Worm (Caenorhabditis elegans) whole organism, young adult: Measurements from ENCODE around the gene chil-11.

ENCODE experiments used
- B0019.2 ChIP-seq: fragments of 200-800 bp; sonication (Bioruptor generic); conservative IDR thresholded peaks from 2 replicates; pipeline ENCODE4 v1.3.6; 2022; ENCODE audit warnings: missing genetic modification reagents, missing genetic modification characterization, missing compliant biosample characterization
- D2030.7 ChIP-seq: fragments of 200-800 bp; sonication (Bioruptor generic); IDR thresholded peaks from 2 replicates; pipeline ENCODE4 v1.3.6; 2022; ENCODE audit warnings: missing genetic modification reagents, missing genetic modification characterization, missing compliant biosample characterization
- F22D6.2 ChIP-seq: sonication (generic microtip); optimal IDR thresholded peaks from 2 replicates; lab custom pipeline; 2016; ENCODE audit warnings: mild to moderate bottlenecking, missing genetic modification characterization, missing compliant biosample characterization
- F23B12.7 ChIP-seq: sonication (generic microtip); optimal IDR thresholded peaks from 2 replicates; lab custom pipeline; 2017; ENCODE audit warnings: missing genetic modification characterization, mild to moderate bottlenecking, missing compliant biosample characterization, antibody characterized with exemption, moderate library complexity; ENCODE audit not compliant: insufficient read depth
- F37B4.10 ChIP-seq: fragments of 200-800 bp; sonication (Bioruptor generic); IDR thresholded peaks from 2 replicates; pipeline ENCODE4 v1.3.6; 2022; ENCODE audit warnings: missing genetic modification characterization, missing compliant biosample characterization
- F57A8.1 ChIP-seq: fragments of 200-800 bp; sonication (Bioruptor generic); optimal IDR thresholded peaks from 2 replicates; lab custom pipeline; 2018; ENCODE audit warnings: mild to moderate bottlenecking, missing genetic modification characterization, moderate library complexity, missing compliant biosample characterization
- K11D2.4 ChIP-seq: fragments of 200-800 bp; sonication (Bioruptor generic); IDR thresholded peaks from 2 replicates; pipeline ENCODE4 v1.3.6; 2022; ENCODE audit warnings: missing genetic modification reagents, missing genetic modification characterization, missing compliant biosample characterization
- Y53G8AR.9 ChIP-seq: fragments of 200-800 bp; sonication (Bioruptor generic); conservative IDR thresholded peaks from 2 replicates; pipeline ENCODE4 v1.3.6; 2022; ENCODE audit warnings: missing genetic modification reagents, missing genetic modification characterization, missing compliant biosample characterization
- Y56A3A.18 ChIP-seq: fragments of 200-800 bp; sonication (Bioruptor generic); IDR thresholded peaks from 2 replicates; pipeline ENCODE4 v1.3.6; 2022; ENCODE audit warnings: missing genetic modification reagents, missing genetic modification characterization, missing compliant biosample characterization
- Y95B8A.8 ChIP-seq: fragments of 200-800 bp; sonication (Bioruptor generic); IDR thresholded peaks from 2 replicates; pipeline ENCODE4 v1.3.6; 2022; ENCODE audit warnings: missing genetic modification reagents, missing genetic modification characterization, missing compliant biosample characterization
- ZK185.1 ChIP-seq: sonication (generic microtip); optimal IDR thresholded peaks from 2 replicates; lab custom pipeline; 2016; ENCODE audit warnings: mild to moderate bottlenecking, missing genetic modification characterization, missing compliant biosample characterization; ENCODE audit not compliant: poor library complexity, severe bottlenecking
- ama-1 ChIP-seq, 3 experiments: fragments of 150-350 bp in 1 of 3; sonication (generic microtip) in 2 of 3; optimal IDR thresholded peaks; 2 replicates each; lab custom pipeline; 2014 to 2018; ENCODE audit warnings: missing biosample characterization in 2 of 3, missing genetic modification characterization in 2 of 3, missing genetic modification reagents in 2 of 3
- athp-1 ChIP-seq: sonication (generic microtip); optimal IDR thresholded peaks from 2 replicates; lab custom pipeline; 2017; ENCODE audit warnings: mild to moderate bottlenecking, missing genetic modification characterization, missing compliant biosample characterization
- bed-2 ChIP-seq: fragments of 200-800 bp; sonication (Bioruptor generic); IDR thresholded peaks from 2 replicates; pipeline ENCODE4 v1.3.6; 2022; ENCODE audit warnings: missing genetic modification reagents, missing genetic modification characterization, missing compliant biosample characterization
- ccch-3 ChIP-seq: fragments of 200-800 bp; sonication (Bioruptor generic); optimal IDR thresholded peaks from 2 replicates; lab custom pipeline; 2018; ENCODE audit warnings: mild to moderate bottlenecking, missing genetic modification characterization, missing compliant biosample characterization
- cebp-2 ChIP-seq: fragments of 200-800 bp; sonication (Bioruptor generic); IDR thresholded peaks from 2 replicates; pipeline ENCODE4 v1.3.6; 2022; ENCODE audit warnings: missing genetic modification characterization, missing compliant biosample characterization
- ceh-100 ChIP-seq: fragments of 200-800 bp; sonication (Bioruptor generic); IDR thresholded peaks from 2 replicates; pipeline ENCODE4 v1.3.6; 2022; ENCODE audit warnings: missing genetic modification reagents, missing genetic modification characterization, missing compliant biosample characterization
- ceh-27 ChIP-seq: fragments of 200-800 bp; sonication (Bioruptor generic); optimal IDR thresholded peaks from 2 replicates; lab custom pipeline; 2018; ENCODE audit warnings: mild to moderate bottlenecking, missing genetic modification characterization, moderate library complexity, missing compliant biosample characterization
- ceh-40 ChIP-seq: fragments of 200-800 bp; sonication (Bioruptor generic); IDR thresholded peaks from 2 replicates; pipeline ENCODE4 v1.3.6; 2022; ENCODE audit warnings: missing genetic modification characterization, missing compliant biosample characterization
- ceh-91 ChIP-seq: fragments of 200-800 bp; sonication (Bioruptor generic); IDR thresholded peaks from 2 replicates; pipeline ENCODE4 v1.3.6; 2022; ENCODE audit warnings: missing genetic modification reagents, missing genetic modification characterization, missing compliant biosample characterization
- dpl-1 ChIP-seq: fragments of 150-350 bp; optimal IDR thresholded peaks from 2 replicates; lab custom pipeline; 2014; ENCODE audit warnings: missing biosample characterization, missing genetic modification reagents, missing genetic modification characterization
- egrh-3 ChIP-seq: fragments of 200-800 bp; sonication (Bioruptor generic); IDR thresholded peaks from 2 replicates; pipeline ENCODE4 v1.3.6; 2022; ENCODE audit warnings: missing genetic modification reagents, missing genetic modification characterization, missing compliant biosample characterization
- hmg-1.2 ChIP-seq: fragments of 200-800 bp; sonication (Bioruptor generic); IDR thresholded peaks from 2 replicates; pipeline ENCODE4 v1.3.6; 2022; ENCODE audit warnings: missing genetic modification reagents, missing genetic modification characterization, missing compliant biosample characterization
- lin-26 ChIP-seq: fragments of 200-800 bp; sonication (Bioruptor generic); IDR thresholded peaks from 2 replicates; pipeline ENCODE4 v1.3.6; 2022; ENCODE audit warnings: missing genetic modification reagents, missing genetic modification characterization, missing compliant biosample characterization
- lsl-1 ChIP-seq: fragments of 200-800 bp; sonication (Bioruptor generic); optimal IDR thresholded peaks from 2 replicates; lab custom pipeline; 2018; ENCODE audit warnings: mild to moderate bottlenecking, missing genetic modification characterization, moderate library complexity, missing compliant biosample characterization
- madf-10 ChIP-seq: sonication (generic microtip); optimal IDR thresholded peaks from 2 replicates; lab custom pipeline; 2016; ENCODE audit warnings: mild to moderate bottlenecking, missing genetic modification characterization, missing compliant biosample characterization
- madf-6 ChIP-seq: fragments of 200-800 bp; sonication (Bioruptor generic); IDR thresholded peaks from 2 replicates; pipeline ENCODE4 v1.3.6; 2022; ENCODE audit warnings: missing genetic modification reagents, missing genetic modification characterization, missing compliant biosample characterization
- mel-28 ChIP-seq: sonication (generic microtip); optimal IDR thresholded peaks from 2 replicates; lab custom pipeline; 2016; ENCODE audit warnings: borderline replicate concordance, mild to moderate bottlenecking, missing genetic modification characterization, missing compliant biosample characterization
- mes-4 ChIP-seq: sonication (generic microtip); optimal IDR thresholded peaks from 2 replicates; lab custom pipeline; 2016; ENCODE audit warnings: missing genotype, missing genetic modification characterization, missing compliant biosample characterization
- nhr-27 ChIP-seq: fragments of 200-800 bp; sonication (Bioruptor generic); optimal IDR thresholded peaks from 2 replicates; lab custom pipeline; 2018; ENCODE audit warnings: mild to moderate bottlenecking, missing genetic modification characterization, moderate library complexity, missing compliant biosample characterization
- nhr-80 ChIP-seq: sonication (generic microtip); optimal IDR thresholded peaks from 2 replicates; lab custom pipeline; 2016; ENCODE audit warnings: missing genetic modification characterization, missing compliant biosample characterization
- pha-4 ChIP-seq: fragments of 150-350 bp; sonication (generic microtip); optimal IDR thresholded peaks from 2 replicates; lab custom pipeline; 2014; ENCODE audit warnings: missing biosample characterization, missing genetic modification reagents, missing genetic modification characterization
- rcor-1 ChIP-seq: fragments of 200-800 bp; sonication (Bioruptor generic); IDR thresholded peaks from 2 replicates; pipeline ENCODE4 v1.3.6; 2022; ENCODE audit warnings: missing genetic modification reagents, missing genetic modification characterization, missing compliant biosample characterization
- repo-1 ChIP-seq: sonication (generic microtip); optimal IDR thresholded peaks from 2 replicates; lab custom pipeline; 2017; ENCODE audit warnings: mild to moderate bottlenecking, missing genetic modification characterization, missing compliant biosample characterization
- sdz-38 ChIP-seq: sonication (generic microtip); optimal IDR thresholded peaks from 2 replicates; lab custom pipeline; 2016; ENCODE audit warnings: missing genotype, missing genetic modification characterization, missing compliant biosample characterization
- sea-2 ChIP-seq: fragments of 200-800 bp; sonication (Bioruptor generic); IDR thresholded peaks from 2 replicates; pipeline ENCODE4 v1.3.6; 2022; ENCODE audit warnings: missing genetic modification characterization, missing compliant biosample characterization
- snpc-1.1 ChIP-seq: sonication (generic microtip); optimal IDR thresholded peaks from 2 replicates; lab custom pipeline; 2017; ENCODE audit warnings: missing genetic modification characterization, mild to moderate bottlenecking, missing compliant biosample characterization, antibody characterized with exemption, moderate library complexity, missing genotype, missing genetic modification reagents; ENCODE audit not compliant: insufficient read depth
- snpc-3.4 ChIP-seq: sonication (generic microtip); optimal IDR thresholded peaks from 2 replicates; lab custom pipeline; 2017; ENCODE audit warnings: missing genetic modification characterization, mild to moderate bottlenecking, missing compliant biosample characterization, antibody characterized with exemption, moderate library complexity, missing genotype, missing genetic modification reagents
- snpc-4 ChIP-seq, 5 experiments: fragments of 150-350 bp in 1 of 5; sonication (generic microtip) in 4 of 5; optimal IDR thresholded peaks; 2 replicates each; lab custom pipeline; 2014 to 2018; ENCODE audit warnings: missing genetic modification characterization in 5 of 5, missing biosample characterization in 3 of 5, antibody characterized with exemption in 2 of 5, mild to moderate bottlenecking in 2 of 5, missing compliant biosample characterization in 2 of 5, missing genotype in 2 of 5, moderate library complexity in 2 of 5, missing genetic modification reagents in 1 of 5
- xnd-1 ChIP-seq: sonication (generic microtip); optimal IDR thresholded peaks from 2 replicates; lab custom pipeline; 2016; ENCODE audit warnings: missing genotype, missing genetic modification reagents, missing genetic modification characterization, missing compliant biosample characterization
- ztf-18 ChIP-seq: sonication (generic microtip); optimal IDR thresholded peaks from 2 replicates; lab custom pipeline; 2016; ENCODE audit warnings: missing genotype, mild to moderate bottlenecking, missing genetic modification characterization, missing compliant biosample characterization
- ztf-3 ChIP-seq: fragments of 200-800 bp; sonication (Bioruptor generic); optimal IDR thresholded peaks from 2 replicates; lab custom pipeline; 2018; ENCODE audit warnings: mild to moderate bottlenecking, missing genetic modification characterization, missing compliant biosample characterization
- ztf-6 ChIP-seq: fragments of 200-800 bp; sonication (Bioruptor generic); IDR thresholded peaks from 2 replicates; pipeline ENCODE4 v1.3.6; 2022; ENCODE audit warnings: missing genetic modification reagents, missing genetic modification characterization, missing compliant biosample characterization

chil-11 gene

DNA sequence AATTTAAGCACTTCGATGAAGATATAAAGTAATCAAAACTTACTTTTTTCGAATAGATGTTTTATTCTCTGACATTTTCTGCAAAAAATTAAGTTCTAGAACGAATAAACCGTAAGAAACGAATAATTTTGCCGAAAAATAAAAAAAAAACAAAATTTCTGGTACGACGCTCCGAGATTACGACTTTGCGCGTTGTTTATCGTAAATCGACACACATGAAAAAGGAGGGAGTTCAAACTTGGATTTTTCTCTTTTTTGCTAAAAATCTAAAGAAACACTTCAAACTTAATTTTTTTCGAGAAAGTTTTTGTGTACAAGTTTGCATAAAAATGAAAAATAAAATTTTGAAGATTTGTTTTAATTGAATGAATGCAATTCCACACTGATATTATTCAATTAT is 9.5 kb upstream of the chil-11 start, which contains the start of gene H35B03.2 (continued):
- TF ChIP-seq snpc-4 (GFP tag; optimal IDR thresholded peaks at IDR 0.05; lab: Kevin White, UChicago) (peak; percentile 52), snpc-4 (tag; optimal IDR thresholded peaks at IDR 0.05; lab: Kevin White, UChicago) (peak in 3 of 4 experiments; percentile 80 to 86 (median 83)), ama-1 (optimal IDR thresholded peaks at IDR 0.05; lab: Kevin White, UChicago) (no peak), ama-1 (GFP tag; optimal IDR thresholded peaks at IDR 0.05; lab: Kevin White, UChicago) (no peak), pha-4 (no peak), F23B12.7 (peak; percentile 57), Y95B8A.8 (GFP tag; lab: Robert Waterston, UW) (no peak), snpc-1.1 (tag; lab: Kevin White, UChicago) (no peak), madf-6 (no peak), ceh-27 (GFP tag; lab: Kevin White, UChicago) (no peak), ccch-3 (GFP tag; lab: Kevin White, UChicago) (no peak)
- TF ChIP-seq, all 124 proteins: peak for 7

DNA sequence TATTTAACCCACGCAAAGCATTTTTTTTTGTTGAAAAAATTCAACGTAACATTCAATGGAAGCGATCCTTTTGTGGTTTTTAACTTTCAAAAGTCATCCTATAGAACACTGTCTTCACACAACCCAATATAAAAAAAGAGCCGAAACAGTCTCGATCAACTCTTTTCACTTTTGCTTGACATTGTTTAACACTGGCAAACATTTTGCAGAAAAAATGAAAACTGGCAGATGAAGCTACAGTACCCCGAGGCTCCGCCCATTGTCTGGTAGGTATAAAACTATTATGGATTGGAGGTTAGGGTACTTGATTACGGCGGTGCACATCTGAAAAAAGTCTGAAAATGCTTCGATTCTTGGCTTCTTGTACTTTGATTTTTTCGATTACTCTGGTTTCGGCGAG is 6.4 kb upstream of the chil-11 start, which contains the start of gene cpg-18:
Gene cpg-18, plus strand, starts transcription at position 301 of the 400 bp plus-strand sequence.
- TF ChIP-seq snpc-3.4 (tag; lab: Kevin White, UChicago) (no peak), ztf-3 (GFP tag; lab: Kevin White, UChicago) (no peak), ztf-6 (GFP tag; lab: Robert Waterston, UW) (no peak), lsl-1 (no peak), nhr-27 (tag; lab: Kevin White, UChicago) (no peak), cebp-2 (GFP tag; lab: Robert Waterston, UW) (no peak), ZK185.1 (tag; lab: Kevin White, UChicago) (no peak), B0019.2 (GFP tag; lab: Robert Waterston, UW) (no peak), athp-1 (tag; lab: Kevin White, UChicago) (no peak), dpl-1 (GFP tag; lab: Kevin White, UChicago) (no peak), egrh-3 (GFP tag; lab: Robert Waterston, UW) (no peak), sea-2 (GFP tag; lab: Robert Waterston, UW) (no peak), snpc-1.1 (tag; lab: Kevin White, UChicago) (no peak), madf-10 (tag; lab: Kevin White, UChicago) (no peak), Y56A3A.18 (GFP tag; lab: Robert Waterston, UW) (no peak), ceh-40 (GFP tag; lab: Robert Waterston, UW) (no peak)

DNA sequence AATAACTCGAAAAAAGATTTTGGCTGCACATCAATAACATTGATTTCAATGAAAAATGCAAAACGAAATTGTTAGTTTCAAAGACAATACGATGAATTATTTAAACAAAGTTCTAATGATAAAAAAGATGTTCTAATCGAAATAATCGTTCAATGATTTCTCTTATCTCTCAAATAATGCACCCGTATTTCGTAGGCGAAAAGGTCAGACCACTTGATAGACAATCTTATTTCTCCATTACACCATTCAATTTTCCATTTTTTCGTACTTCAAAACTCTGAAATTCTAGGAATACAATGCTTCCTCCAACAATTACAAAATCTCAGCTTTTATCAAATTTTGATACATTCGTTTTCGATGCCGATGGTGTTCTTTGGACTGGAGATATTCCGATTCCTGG is 3.0 kb downstream of the chil-11 start, which contains the start of gene C45E5.1:
Gene C45E5.1, plus strand, starts transcription at position 290 of the 400 bp plus-strand sequence.
- no peak for TF ChIP-seq madf-6
- no peak for TF ChIP-seq mes-4 (tag; lab: Kevin White, UChicago)
- TF ChIP-seq snpc-1.1 (tag; lab: Kevin White, UChicago): no peak
- TF ChIP-seq D2030.7 (GFP tag; lab: Robert Waterston, UW): no peak
- peak; percentile 12 for TF ChIP-seq nhr-80 (tag; lab: Kevin White, UChicago)
- TF ChIP-seq ceh-100 (GFP tag; lab: Robert Waterston, UW): no peak
- TF ChIP-seq mel-28 (tag; lab: Kevin White, UChicago): no peak
- no peak for TF ChIP-seq sdz-38 (tag; lab: Kevin White, UChicago)

DNA sequence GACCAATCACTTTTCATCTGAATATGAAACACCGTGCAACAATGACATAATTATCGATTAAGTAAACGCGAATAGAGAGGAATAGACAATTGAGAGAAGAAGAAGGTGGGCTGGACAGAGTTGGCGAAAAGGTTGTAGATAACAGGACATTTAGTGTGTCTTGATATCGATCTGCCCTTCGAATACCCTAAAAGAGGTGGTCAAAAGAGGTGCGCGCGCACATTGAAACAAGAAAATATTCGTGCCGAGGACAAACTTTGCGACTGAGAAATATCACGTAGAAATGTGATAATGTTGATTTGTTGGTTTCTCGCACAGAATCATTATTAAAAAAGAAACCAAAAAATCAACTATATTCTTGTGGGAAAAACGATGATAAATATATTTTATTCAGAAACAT is 8.7 kb downstream of the chil-11 start:
- no peak for TF ChIP-seq xnd-1 (tag; lab: Kevin White, UChicago)
- TF ChIP-seq K11D2.4: no peak
- TF ChIP-seq F37B4.10 (GFP tag; lab: Robert Waterston, UW): 0 out of 2 replicates have a peak, but pooled peaks have one; percentile 28
- TF ChIP-seq ztf-18 (tag; lab: Kevin White, UChicago): no peak
- TF ChIP-seq ccch-3 (GFP tag; lab: Kevin White, UChicago): no peak
- peak; percentile 31; the same call in 1 of the 2 replicates for TF ChIP-seq hmg-1.2 (GFP tag; lab: Robert Waterston, UW)
- TF ChIP-seq repo-1: no peak
- TF ChIP-seq rcor-1: no peak
- TF ChIP-seq ceh-91 (GFP tag; lab: Robert Waterston, UW): no peak
- no peak for TF ChIP-seq lin-26 (GFP tag; lab: Robert Waterston, UW)
- no peak for TF ChIP-seq F22D6.2 (tag; lab: Kevin White, UChicago)
- TF ChIP-seq bed-2: no peak
- no peak for TF ChIP-seq F57A8.1 (GFP tag; lab: Kevin White, UChicago)
- 0 out of 2 replicates have a peak, but pooled peaks have one; percentile 20 for TF ChIP-seq Y53G8AR.9 (GFP tag; lab: Robert Waterston, UW)
- no peak for TF ChIP-seq F23B12.7
